Worm (Caenorhabditis elegans) whole organism, young adult: ENCODE results near the gene lron-14.

ENCODE experiments used
- D2030.7 ChIP-seq: fragments of 200-800 bp; sonication (Bioruptor generic); IDR thresholded peaks from 2 replicates; pipeline ENCODE4 v1.3.6; 2022; ENCODE audit warnings: missing genetic modification reagents, missing genetic modification characterization, missing compliant biosample characterization
- K11D2.4 ChIP-seq: fragments of 200-800 bp; sonication (Bioruptor generic); IDR thresholded peaks from 2 replicates; pipeline ENCODE4 v1.3.6; 2022; ENCODE audit warnings: missing genetic modification reagents, missing genetic modification characterization, missing compliant biosample characterization
- efl-1 ChIP-seq: fragments of 150-350 bp; optimal IDR thresholded peaks from 2 replicates; lab custom pipeline; 2014; ENCODE audit warnings: missing biosample characterization, missing genetic modification reagents, missing genetic modification characterization
- lin-40 ChIP-seq: sonication (generic microtip); optimal IDR thresholded peaks from 2 replicates; lab custom pipeline; 2016; ENCODE audit warnings: missing genetic modification characterization, mild to moderate bottlenecking, missing compliant biosample characterization, missing genotype, missing genetic modification reagents
- nfya-2 ChIP-seq: fragments of 200-800 bp; sonication (Bioruptor generic); IDR thresholded peaks from 2 replicates; pipeline ENCODE4 v1.3.6; 2022; ENCODE audit warnings: missing genetic modification reagents, missing genetic modification characterization, missing compliant biosample characterization
- rec-8 ChIP-seq, 2 experiments: sonication (generic microtip); optimal IDR thresholded peaks; 2 replicates each; lab custom pipeline; 2016; ENCODE audit warnings: mild to moderate bottlenecking in 2 of 2, missing genetic modification characterization in 2 of 2, missing genetic modification reagents in 2 of 2, missing genotype in 2 of 2, missing biosample characterization in 1 of 2, missing compliant biosample characterization in 1 of 2, moderate library complexity in 1 of 2
- unc-62 ChIP-seq: fragments of 150-350 bp; optimal IDR thresholded peaks from 2 replicates; lab custom pipeline; 2014; ENCODE audit warnings: missing biosample characterization, missing genetic modification reagents, missing genetic modification characterization
- ztf-25 ChIP-seq: fragments of 200-800 bp; sonication (Bioruptor generic); IDR thresholded peaks from 2 replicates; pipeline ENCODE4 v1.3.6; 2022; ENCODE audit warnings: missing genetic modification reagents, missing genetic modification characterization, missing compliant biosample characterization

- TF ChIP-seq efl-1 (GFP tag; lab: Kevin White, UChicago), result no peak
- TF ChIP-seq D2030.7 (GFP tag; lab: Robert Waterston, UW), result no peak
- no peak for TF ChIP-seq unc-62
- no peak for TF ChIP-seq ztf-25
- no peak for TF ChIP-seq nfya-2
- TF ChIP-seq rec-8 (tag; optimal IDR thresholded peaks at IDR 0.05; lab: Kevin White, UChicago), result no peak
- no peak for TF ChIP-seq lin-40 (tag; lab: Kevin White, UChicago)
- TF ChIP-seq K11D2.4 (GFP tag; lab: Robert Waterston, UW), result no peak
Observed at ce11 chrIV:9520629-9521028, 45.8 kb downstream of the lron-14 start.
